Worm (Caenorhabditis elegans): ENCODE results near the gene pgp-11.

Gene pgp-11

DNA sequence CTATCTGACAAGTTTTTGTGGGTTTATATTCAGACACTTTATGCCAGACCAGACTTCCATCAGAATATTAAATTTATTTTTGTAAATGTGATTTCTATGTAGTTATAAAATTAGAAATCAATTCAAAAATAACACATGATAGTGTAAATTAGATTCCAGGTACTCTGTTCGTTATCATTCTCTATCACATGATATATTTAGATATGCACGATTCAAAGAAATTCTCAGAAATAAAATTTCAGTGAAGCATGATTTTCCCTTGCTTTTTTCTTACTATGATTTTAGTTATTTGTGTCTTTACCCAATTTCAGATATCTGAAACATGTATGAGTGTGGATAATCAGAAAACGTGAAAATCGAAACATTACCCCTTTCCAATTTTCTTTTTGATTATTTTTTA lies 26.5 kb downstream of the pgp-11 start (continued):
- TF ChIP-seq F37B4.10 (GFP tag; IDR thresholded peaks at IDR 0.05): no peak

ce11 chrII:7976308-7976707 lies 27.7 kb downstream of the pgp-11 start, which contains the start of gene DH11.5:
TSS of gene DH11.5 (plus strand) at chrII:7976608.
- TF ChIP-seq nhr-80 (tag; optimal IDR thresholded peaks at IDR 0.05) (no peak), hsf-1 (GFP tag; IDR thresholded peaks at IDR 0.05) (no peak), nhr-90 (tag; optimal IDR thresholded peaks at IDR 0.05) (no peak), die-1 (tag; optimal IDR thresholded peaks at IDR 0.05) (no peak), F23B12.7 (tag; optimal IDR thresholded peaks at IDR 0.05; ENCODE audit: insufficient read depth) (no peak), madf-10 (tag; optimal IDR thresholded peaks at IDR 0.05) (no peak)

DNA sequence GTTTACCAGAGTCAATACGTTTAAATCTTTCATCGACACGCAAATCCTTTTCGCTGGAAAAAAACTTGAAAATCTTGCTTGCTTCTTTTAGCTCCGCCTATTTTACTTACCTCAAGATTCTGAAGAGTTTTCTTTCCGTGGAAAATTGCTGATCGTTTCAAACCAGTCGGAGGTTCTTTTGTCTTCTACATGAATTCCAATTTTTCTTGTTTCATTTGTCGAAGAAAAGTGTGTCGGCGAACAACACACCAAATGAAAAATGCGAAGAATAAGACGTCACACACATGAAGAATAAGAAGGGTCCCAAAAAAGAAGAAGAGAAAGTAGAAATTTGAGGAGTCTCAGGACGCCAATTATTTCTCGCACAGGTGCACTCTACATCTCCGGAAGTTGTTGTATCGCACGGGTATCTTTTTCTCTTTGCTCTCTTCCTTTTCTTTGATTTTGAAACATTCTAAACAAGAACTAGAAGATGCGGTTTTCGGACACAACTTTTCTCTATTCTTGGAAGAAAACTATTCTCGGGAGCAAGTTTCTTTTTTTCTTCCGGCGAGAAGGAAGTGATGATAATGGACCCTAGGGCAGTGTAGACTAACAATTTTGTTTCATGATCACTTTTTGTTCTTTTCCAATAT lies 29.8 kb downstream of the pgp-11 start:
- TF ChIP-seq B0035.1 (tag; optimal IDR thresholded peaks at IDR 0.05): no peak
- no peak for TF ChIP-seq ztf-22 (GFP tag; optimal IDR thresholded peaks at IDR 0.05)
- no peak for TF ChIP-seq hlh-26 (GFP tag; conservative IDR thresholded peaks at IDR 0.05)
- no peak for TF ChIP-seq lin-54 (GFP tag; optimal IDR thresholded peaks at IDR 0.05)
- TF ChIP-seq F55B11.4 (tag; optimal IDR thresholded peaks at IDR 0.05; ENCODE audit: borderline replicate concordance, insufficient read depth): no peak
- TF ChIP-seq madf-3 (GFP tag; IDR thresholded peaks at IDR 0.05): no peak
- TF ChIP-seq nfyb-1 (GFP tag; IDR thresholded peaks at IDR 0.05): no peak
- no peak for TF ChIP-seq die-1 (tag; optimal IDR thresholded peaks at IDR 0.05)
- no peak for TF ChIP-seq F52B5.7 (tag; optimal IDR thresholded peaks at IDR 0.05)
- TF ChIP-seq snpc-4 (GFP tag; optimal IDR thresholded peaks at IDR 0.05): no peak
- no peak for TF ChIP-seq snpc-4 (tag; optimal IDR thresholded peaks at IDR 0.05)
- no peak for TF ChIP-seq F10E7.11 (tag; optimal IDR thresholded peaks at IDR 0.05)
- no peak for TF ChIP-seq ceh-100 (GFP tag; IDR thresholded peaks at IDR 0.05)
- TF ChIP-seq tlf-1 (GFP tag; optimal IDR thresholded peaks at IDR 0.05): no peak
- TF ChIP-seq C06A6.2 (GFP tag; conservative IDR thresholded peaks at IDR 0.05): no peak
- no peak for TF ChIP-seq mes-4 (tag; optimal IDR thresholded peaks at IDR 0.05)
- no peak for TF ChIP-seq D2030.7 (GFP tag; IDR thresholded peaks at IDR 0.05)
- TF ChIP-seq ceh-91 (GFP tag; IDR thresholded peaks at IDR 0.05): no peak
- TF ChIP-seq ztf-26 (tag; optimal IDR thresholded peaks at IDR 0.05): no peak
- no peak for TF ChIP-seq aptf-2 (GFP tag; conservative IDR thresholded peaks at IDR 0.05)
- no peak for TF ChIP-seq fkh-3 (tag; optimal IDR thresholded peaks at IDR 0.05)

- TF ChIP-seq ekl-4 (GFP tag; IDR thresholded peaks at IDR 0.05) (no peak), bed-2 (GFP tag; IDR thresholded peaks at IDR 0.05) (no peak), nfyb-1 (GFP tag; IDR thresholded peaks at IDR 0.05) (no peak), let-526 (GFP tag; IDR thresholded peaks at IDR 0.05) (no peak), T26A5.8 (tag; optimal IDR thresholded peaks at IDR 0.05) (no peak), atf-7 (tag; optimal IDR thresholded peaks at IDR 0.05) (no peak), Y79H2A.3 (GFP tag; conservative IDR thresholded peaks at IDR 0.05) (no peak), snpc-1.3 (tag; optimal IDR thresholded peaks at IDR 0.05; ENCODE audit: insufficient read depth) (no peak), F10E7.11 (tag; optimal IDR thresholded peaks at IDR 0.05) (no peak), mel-28 (tag; optimal IDR thresholded peaks at IDR 0.05; ENCODE audit: borderline replicate concordance) (no peak), Y53G8AR.9 (GFP tag; conservative IDR thresholded peaks at IDR 0.05) (no peak), unc-130 (GFP tag; optimal IDR thresholded peaks at IDR 0.05) (no peak), ztf-25 (GFP tag; IDR thresholded peaks at IDR 0.05) (no peak), chd-7 (tag; optimal IDR thresholded peaks at IDR 0.05) (no peak), mes-4 (tag; optimal IDR thresholded peaks at IDR 0.05) (no peak)
Measured at ce11 chrII:7968393-7968792, 35.7 kb downstream of the pgp-11 start.

All from whole organism, young adult.